Fruit fly (Drosophila melanogaster) whole organism, prepupa: ENCODE data around the gene CG34404.

Experiments used
- CG10669 ChIP-seq: fragments of 200-800 bp; sonication (Bioruptor generic); optimal IDR thresholded peaks from 3 replicates; lab custom pipeline; 2018; ENCODE audit warnings: missing biosample characterization, mild to moderate bottlenecking, missing genetic modification characterization, moderate library complexity
- CG11762 ChIP-seq: fragments of 200-800 bp; sonication (Bioruptor generic); optimal IDR thresholded peaks from 3 replicates; lab custom pipeline; 2016; ENCODE audit warnings: missing biosample characterization, missing genetic modification characterization; ENCODE audit not compliant: insufficient read depth
- CG11902 ChIP-seq: fragments of 200-800 bp; sonication (Bioruptor generic); optimal IDR thresholded peaks from 3 replicates; lab custom pipeline; 2016; ENCODE audit warnings: missing biosample characterization, missing genetic modification characterization
- CG3032 ChIP-seq: fragments of 200-800 bp; optimal IDR thresholded peaks from 2 replicates; lab custom pipeline; 2019; ENCODE audit warnings: missing biosample characterization, mild to moderate bottlenecking, missing genetic modification characterization, moderate library complexity
- CG31627 ChIP-seq: fragments of 200-800 bp; sonication (Bioruptor generic); optimal IDR thresholded peaks from 3 replicates; lab custom pipeline; 2016; ENCODE audit warnings: missing biosample characterization, missing genetic modification characterization
- CG4318 ChIP-seq: fragments of 200-800 bp; sonication (Bioruptor generic); optimal IDR thresholded peaks from 3 replicates; lab custom pipeline; 2017; ENCODE audit warnings: missing biosample characterization, mild to moderate bottlenecking, missing genetic modification characterization
- CG6792 ChIP-seq: fragments of 200-800 bp; sonication (Bioruptor generic); optimal IDR thresholded peaks from 3 replicates; lab custom pipeline; 2016; ENCODE audit warnings: missing biosample characterization, missing genetic modification characterization
- CG6854 ChIP-seq: fragments of 200-800 bp; sonication (Bioruptor generic); optimal IDR thresholded peaks from 2 replicates; lab custom pipeline; 2017; ENCODE audit warnings: missing biosample characterization, mild to moderate bottlenecking, missing genetic modification characterization
- CG7368 ChIP-seq: fragments of 200-800 bp; sonication (Bioruptor generic); optimal IDR thresholded peaks from 3 replicates; lab custom pipeline; 2016; ENCODE audit warnings: missing biosample characterization, missing genetic modification characterization
- CG8319 ChIP-seq: fragments of 200-800 bp; sonication (Bioruptor generic); optimal IDR thresholded peaks from 3 replicates; lab custom pipeline; 2016; ENCODE audit warnings: missing biosample characterization, missing genetic modification characterization
- CG8632 ChIP-seq: fragments of 200-800 bp; sonication (Bioruptor generic); optimal IDR thresholded peaks from 3 replicates; lab custom pipeline; 2016; ENCODE audit warnings: missing biosample characterization, missing genetic modification characterization
- CG9139 ChIP-seq: fragments of 200-800 bp; sonication (Bioruptor generic); optimal IDR thresholded peaks from 3 replicates; lab custom pipeline; 2017; ENCODE audit warnings: missing biosample characterization, mild to moderate bottlenecking, missing genetic modification characterization
- Eip78C ChIP-seq: fragments of 200-800 bp; sonication (Bioruptor generic); peaks from one replicate; lab custom pipeline; 2016; ENCODE audit warnings: missing biosample characterization, missing genetic modification characterization
- Ets96B ChIP-seq: fragments of 200-800 bp; optimal IDR thresholded peaks from 2 replicates; lab custom pipeline; 2019; ENCODE audit warnings: missing biosample characterization, mild to moderate bottlenecking, missing genetic modification characterization, moderate library complexity
- Hr39 ChIP-seq: fragments of 200-800 bp; sonication (Bioruptor generic); optimal IDR thresholded peaks from 2 replicates; lab custom pipeline; 2016; ENCODE audit warnings: missing biosample characterization, missing genetic modification characterization
- Hr4 ChIP-seq: fragments of 200-800 bp; sonication (Bioruptor generic); optimal IDR thresholded peaks from 3 replicates; lab custom pipeline; 2016; ENCODE audit warnings: missing biosample characterization, missing genetic modification characterization
- OdsH ChIP-seq: fragments of 200-800 bp; sonication (Bioruptor generic); optimal IDR thresholded peaks from 3 replicates; lab custom pipeline; 2016; ENCODE audit warnings: missing biosample characterization, missing genetic modification characterization
- Smox ChIP-seq: fragments of 200-800 bp; sonication (Bioruptor generic); optimal IDR thresholded peaks from 3 replicates; lab custom pipeline; 2016; ENCODE audit warnings: missing biosample characterization, missing genetic modification characterization
- Sox14 ChIP-seq: fragments of 200-800 bp; sonication (Bioruptor generic); optimal IDR thresholded peaks from 3 replicates; lab custom pipeline; 2016; ENCODE audit warnings: missing biosample characterization, missing genetic modification characterization
- acj6 ChIP-seq: fragments of 200-800 bp; sonication (Bioruptor generic); optimal IDR thresholded peaks from 3 replicates; lab custom pipeline; 2016; ENCODE audit warnings: missing biosample characterization, missing genetic modification characterization
- cyc ChIP-seq: fragments of 200-800 bp; sonication (Bioruptor generic); optimal IDR thresholded peaks from 3 replicates; lab custom pipeline; 2016; ENCODE audit warnings: missing biosample characterization, missing genetic modification characterization
- dac ChIP-seq: fragments of 200-800 bp; sonication (Bioruptor generic); optimal IDR thresholded peaks from 2 replicates; lab custom pipeline; 2017; ENCODE audit warnings: missing biosample characterization, mild to moderate bottlenecking, missing genetic modification characterization
- fd59A ChIP-seq: fragments of 200-800 bp; sonication (Bioruptor generic); optimal IDR thresholded peaks from 2 replicates; lab custom pipeline; 2017; ENCODE audit warnings: missing biosample characterization, mild to moderate bottlenecking, missing genetic modification characterization, missing genetic modification reagents
- fkh ChIP-seq: fragments of 200-800 bp; sonication (Bioruptor generic); optimal IDR thresholded peaks from 3 replicates; lab custom pipeline; 2017; ENCODE audit warnings: missing biosample characterization, mild to moderate bottlenecking, missing genetic modification characterization, moderate library complexity
- net ChIP-seq: fragments of 200-800 bp; sonication (Bioruptor generic); optimal IDR thresholded peaks from 3 replicates; lab custom pipeline; 2016; ENCODE audit warnings: missing biosample characterization, missing genetic modification characterization
- ss ChIP-seq, 2 experiments: fragments of 200-800 bp; sonication (Bioruptor generic); optimal IDR thresholded peaks; 2 replicates in 1 of 2; 3 replicates in 1 of 2; lab custom pipeline; 2017 to 2018; ENCODE audit warnings: mild to moderate bottlenecking in 2 of 2, missing biosample characterization in 2 of 2, missing genetic modification characterization in 2 of 2, moderate library complexity in 1 of 2
- topi ChIP-seq: fragments of 200-800 bp; sonication (Bioruptor generic); optimal IDR thresholded peaks from 3 replicates; lab custom pipeline; 2016; ENCODE audit warnings: missing biosample characterization, missing genetic modification characterization
- vri ChIP-seq: fragments of 200-800 bp; sonication (Bioruptor generic); optimal IDR thresholded peaks from 3 replicates; lab custom pipeline; 2016; ENCODE audit warnings: missing biosample characterization, mild to moderate bottlenecking, missing genetic modification characterization

The CG34404 gene

DNA sequence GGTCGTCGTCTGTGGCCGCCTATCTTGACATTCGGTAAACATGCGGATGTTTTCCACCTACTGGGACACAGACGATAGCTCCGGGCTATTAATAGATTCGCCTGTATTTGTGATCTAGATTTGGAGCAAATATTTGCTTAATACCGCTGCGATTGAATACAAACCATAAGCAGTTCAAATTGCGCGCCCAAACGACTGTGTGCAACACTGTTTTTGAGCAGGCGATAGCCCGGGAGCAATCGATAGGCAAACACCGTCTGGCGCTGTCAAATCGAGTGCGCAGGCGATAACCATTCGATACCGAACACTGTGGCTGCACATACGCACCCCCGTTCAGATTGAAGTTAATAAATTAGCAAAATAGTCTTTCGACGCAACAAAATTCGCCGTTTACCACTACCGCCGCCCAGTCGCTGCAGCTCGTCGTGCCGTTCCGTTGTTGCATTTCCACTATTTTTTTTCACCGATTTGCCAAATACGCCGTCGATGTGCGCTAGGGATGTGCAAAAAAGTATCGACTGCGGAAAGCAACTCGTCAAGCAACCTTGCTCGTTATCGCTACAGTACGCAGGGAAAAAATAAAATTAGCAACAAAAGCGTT, 40.8 kb upstream of the CG34404 start, which contains the start of gene Atx2 (continued):
- no peak for TF ChIP-seq CG8632 (GFP tag; lab: Kevin White, UChicago)

DNA sequence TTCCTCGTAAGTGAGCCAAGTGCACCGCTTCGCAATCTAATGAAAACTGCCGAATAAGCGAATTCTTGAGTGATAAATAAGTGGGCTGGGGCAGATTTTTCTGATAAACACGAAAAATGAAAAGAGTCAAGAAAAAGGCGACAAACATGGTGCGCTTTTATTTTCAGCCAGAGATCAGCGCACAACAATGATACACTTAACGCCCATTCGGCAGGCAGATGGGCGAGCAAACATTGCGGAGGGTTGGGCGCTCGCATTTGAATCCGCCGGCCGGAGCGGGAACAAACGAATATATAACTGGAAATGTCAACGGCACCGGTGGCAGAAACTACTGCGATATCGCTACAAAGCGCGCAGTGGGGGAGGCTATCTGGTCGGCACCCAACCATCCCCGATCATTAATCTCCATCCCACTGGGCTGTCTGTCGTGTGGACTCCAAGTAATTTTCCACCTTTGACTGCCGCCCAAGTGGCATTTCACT, 39.6 kb upstream of the CG34404 start, which contains the start of gene CG6125:
Gene CG6125 (minus strand): TSS at position 51 of the 482 bp plus-strand sequence.
- TF ChIP-seq net (no peak), CG6792 (no peak), CG10669 (GFP tag; lab: Kevin White, UChicago) (no peak), fkh (GFP tag; lab: Kevin White, UChicago) (peak; percentile 76)
- TF ChIP-seq, all 60 proteins: peak for 1

DNA sequence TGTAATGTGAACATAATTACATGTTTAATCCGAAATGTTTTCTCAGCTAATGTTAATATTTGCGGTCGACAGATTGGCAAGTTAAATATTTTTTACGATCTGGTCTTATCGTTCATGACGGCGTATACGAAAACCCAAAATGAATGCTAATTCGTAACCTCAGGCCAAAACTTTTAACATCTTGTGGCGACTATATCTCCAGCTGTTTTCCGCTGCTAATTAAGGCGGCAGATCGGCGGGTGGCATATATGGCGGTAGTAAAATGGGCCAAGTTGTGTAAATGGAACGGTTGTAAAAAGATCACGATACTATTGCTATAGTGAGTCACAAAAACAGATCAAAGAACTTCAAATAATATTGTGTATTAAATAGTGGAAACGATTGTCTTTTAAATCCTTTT, 38.9 kb upstream of the CG34404 start:
- TF ChIP-seq Ets96B (tag; lab: Kevin White, UChicago): no peak
- TF ChIP-seq ss (GFP tag; optimal IDR thresholded peaks at IDR 0.05; lab: Kevin White, UChicago): no peak
- no peak for TF ChIP-seq OdsH (GFP tag; lab: Kevin White, UChicago)
- no peak for TF ChIP-seq CG3032
- no peak for TF ChIP-seq acj6 (GFP tag; lab: Kevin White, UChicago)
- TF ChIP-seq cyc: no peak
- no peak for TF ChIP-seq Eip78C (GFP tag; lab: Kevin White, UChicago)
- TF ChIP-seq Hr4 (GFP tag; lab: Kevin White, UChicago): no peak

DNA sequence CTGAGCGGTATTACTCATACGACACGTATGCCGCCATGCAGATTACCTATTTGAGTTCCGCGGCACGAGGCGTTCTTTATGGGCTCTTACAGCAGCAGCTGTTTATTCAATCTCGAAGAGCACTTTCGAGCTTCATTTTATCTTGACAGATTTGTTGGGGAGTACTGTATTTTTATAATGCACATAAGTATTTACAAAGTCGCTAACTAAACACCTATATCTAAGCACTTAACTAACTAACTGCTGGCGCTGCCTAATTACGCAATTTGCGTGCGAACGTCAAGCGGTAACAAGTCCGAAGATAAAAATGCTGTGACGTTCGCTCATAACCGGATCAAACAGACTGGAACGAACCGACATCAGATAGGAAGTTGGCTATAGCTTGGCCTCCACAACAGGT, 35.2 kb upstream of the CG34404 start:
- TF ChIP-seq fkh (GFP tag; lab: Kevin White, UChicago): peak; percentile 69
- no peak for TF ChIP-seq net
- TF ChIP-seq vri (GFP tag; lab: Kevin White, UChicago): peak; percentile 21
- TF ChIP-seq, all 60 proteins: peak for 2

DNA sequence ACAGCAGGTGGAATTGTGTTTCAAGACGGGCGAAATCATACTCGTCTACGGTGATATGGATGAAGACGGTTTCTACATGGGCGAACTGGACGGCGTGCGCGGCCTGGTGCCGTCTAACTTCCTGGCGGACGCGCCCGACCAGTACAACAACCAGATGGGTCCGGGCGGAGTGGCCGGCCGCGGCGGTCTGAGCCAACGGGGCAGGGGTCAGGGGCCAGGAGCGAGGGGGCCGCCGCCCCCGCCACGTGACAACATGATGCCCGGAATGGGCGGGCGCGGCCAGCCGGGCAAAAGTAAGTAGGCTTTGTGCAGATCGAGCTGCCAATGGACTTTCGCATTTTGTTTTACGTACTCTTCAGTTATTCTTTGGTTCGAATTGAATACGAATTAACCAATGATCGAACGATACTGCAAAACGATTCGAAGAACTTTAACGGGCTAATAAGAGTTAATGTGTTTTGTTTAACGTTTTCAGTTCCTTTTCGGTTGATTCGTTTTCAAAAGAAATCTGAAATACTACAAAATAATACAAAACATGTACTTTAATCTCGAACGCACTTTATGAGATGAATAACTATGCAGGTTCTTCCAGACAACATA, 25.8 kb upstream of the CG34404 start:
- TF ChIP-seq CG11762 (GFP tag; lab: Kevin White, UChicago) (no peak), CG9139 (GFP tag; lab: Kevin White, UChicago) (no peak), CG6854 (GFP tag; lab: Kevin White, UChicago) (no peak), ss (GFP tag; optimal IDR thresholded peaks at IDR 0.05; lab: Kevin White, UChicago) (no peak), Hr39 (GFP tag; lab: Kevin White, UChicago) (no peak), Hr4 (GFP tag; lab: Kevin White, UChicago) (no peak), CG11902 (GFP tag; lab: Kevin White, UChicago) (no peak), CG4318 (no peak)

DNA sequence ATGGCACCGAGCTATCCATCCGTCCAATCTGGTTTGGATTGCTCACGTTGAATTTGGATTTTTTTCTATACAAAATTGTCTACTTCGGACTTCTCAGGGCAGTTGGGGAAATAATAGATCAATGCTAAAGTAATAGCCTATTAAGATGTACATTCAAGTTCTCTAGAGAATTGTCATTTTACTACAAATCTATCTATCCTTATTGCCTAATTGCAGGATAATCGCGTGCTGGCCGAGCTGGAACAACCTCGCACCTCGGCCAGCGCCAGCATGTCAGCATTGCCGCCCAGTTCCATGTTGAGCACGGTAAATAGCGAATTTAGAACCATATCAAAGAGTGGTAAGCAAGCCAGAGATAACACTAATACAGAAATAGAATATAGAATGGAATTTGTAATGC, 15.4 kb upstream of the CG34404 start, which contains the start of gene h-cup:
Gene h-cup (minus strand): TSS at position 101 of the 400 bp plus-strand sequence.
- no peak for TF ChIP-seq cyc
- no peak for TF ChIP-seq Smox (GFP tag; lab: Kevin White, UChicago)
- TF ChIP-seq topi: no peak
- no peak for TF ChIP-seq fd59A
- TF ChIP-seq CG6854 (GFP tag; lab: Kevin White, UChicago): no peak
- TF ChIP-seq Sox14 (GFP tag; lab: Kevin White, UChicago): no peak
- TF ChIP-seq CG8319: no peak
- no peak for TF ChIP-seq OdsH (GFP tag; lab: Kevin White, UChicago)

DNA sequence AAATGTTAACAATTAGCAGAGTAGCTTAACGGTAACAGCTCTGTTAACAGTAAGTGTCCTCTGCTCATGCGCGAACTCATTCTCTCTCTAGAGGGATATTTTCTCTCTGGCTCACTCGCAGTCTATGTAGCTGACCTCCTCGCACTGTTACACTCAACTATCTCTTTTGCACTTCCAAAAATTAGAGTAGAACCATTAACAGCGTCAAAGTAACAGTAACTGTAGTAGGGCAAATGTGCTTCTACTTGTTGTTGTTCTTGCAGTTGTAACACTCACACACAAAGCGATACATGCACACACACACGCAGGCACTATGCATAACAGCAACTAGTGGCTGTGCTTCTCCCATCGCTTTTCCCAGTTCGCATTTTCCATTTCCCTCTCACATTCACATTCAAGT, 11.6 kb upstream of the CG34404 start:
- TF ChIP-seq vri (GFP tag; lab: Kevin White, UChicago) (no peak), CG31627 (GFP tag; lab: Kevin White, UChicago) (no peak), CG7368 (GFP tag; lab: Kevin White, UChicago) (no peak), dac (GFP tag; lab: Kevin White, UChicago) (no peak)
